Fruit fly (Drosophila melanogaster) whole organism, embryonic: ENCODE measurements around the gene kirre.
A peak's percentile ranks its signal among the peaks of the same experiment; 100 is the strongest.

Experiments used
- Antp ChIP-seq: fragments of 200-800 bp; sonication (Bioruptor generic); optimal IDR thresholded peaks from 3 replicates; lab custom pipeline; 2016; ENCODE audit warnings: missing biosample characterization, missing genetic modification characterization
- B-H1 ChIP-seq: fragments of 200-800 bp; sonication (Bioruptor generic); IDR thresholded peaks from 3 replicates; pipeline ENCODE4 v1.3.6; 2022; ENCODE audit warnings: missing biosample characterization, missing genetic modification characterization
- Bdp1 ChIP-seq: fragments of 200-800 bp; sonication (Bioruptor generic); optimal IDR thresholded peaks from 3 replicates; lab custom pipeline; 2016; ENCODE audit warnings: missing biosample characterization, missing genetic modification characterization
- CG10979 ChIP-seq: fragments of 200-800 bp; sonication (Bioruptor generic); optimal IDR thresholded peaks from 2 replicates; lab custom pipeline; 2018; ENCODE audit warnings: missing biosample characterization, mild to moderate bottlenecking, missing genetic modification characterization, moderate library complexity
- CG12769 ChIP-seq: fragments of 200-800 bp; sonication (Bioruptor generic); optimal IDR thresholded peaks from 2 replicates; lab custom pipeline; 2019; ENCODE audit warnings: missing biosample characterization, mild to moderate bottlenecking, missing genetic modification characterization, moderate library complexity
- CG12942 ChIP-seq: fragments of 200-800 bp; sonication (Bioruptor generic); optimal IDR thresholded peaks from 3 replicates; lab custom pipeline; 2016; ENCODE audit warnings: missing biosample characterization, missing genetic modification characterization
- CG13624 ChIP-seq: fragments of 200-800 bp; sonication (Bioruptor generic); optimal IDR thresholded peaks from 2 replicates; lab custom pipeline; 2016; ENCODE audit warnings: missing biosample characterization, missing genetic modification characterization
- CG1602 ChIP-seq: fragments of 200-800 bp; sonication (Bioruptor generic); optimal IDR thresholded peaks from 3 replicates; lab custom pipeline; 2016; ENCODE audit warnings: missing biosample characterization, missing genetic modification characterization
- CG1603 ChIP-seq: fragments of 200-800 bp; sonication (Bioruptor generic); optimal IDR thresholded peaks from 2 replicates; lab custom pipeline; 2019; ENCODE audit warnings: missing biosample characterization, mild to moderate bottlenecking, missing genetic modification characterization, moderate library complexity
- CG16779 ChIP-seq: fragments of 200-800 bp; sonication (Bioruptor generic); IDR thresholded peaks from 2 replicates; pipeline ENCODE4 v1.3.6; 2022; ENCODE audit warnings: missing biosample characterization, missing genetic modification characterization
- CG16863 ChIP-seq: fragments of 200-800 bp; sonication (Bioruptor generic); optimal IDR thresholded peaks from 3 replicates; lab custom pipeline; 2016; ENCODE audit warnings: missing biosample characterization, missing genetic modification characterization
- CG17361 ChIP-seq: fragments of 200-800 bp; sonication (Bioruptor generic); IDR thresholded peaks from 3 replicates; pipeline ENCODE4 v1.3.6; 2022; ENCODE audit warnings: missing biosample characterization, missing genetic modification characterization
- CG30431 ChIP-seq: fragments of 200-800 bp; sonication (Bioruptor generic); optimal IDR thresholded peaks from 2 replicates; lab custom pipeline; 2017; ENCODE audit warnings: missing biosample characterization, missing genetic modification characterization
- CG34422 ChIP-seq: fragments of 200-800 bp; sonication (Bioruptor generic); IDR thresholded peaks from 3 replicates; pipeline ENCODE4 v1.3.6; 2022; ENCODE audit warnings: missing biosample characterization, missing genetic modification characterization
- CG6254 ChIP-seq: fragments of 200-800 bp; sonication (Bioruptor generic); optimal IDR thresholded peaks from 3 replicates; lab custom pipeline; 2017; ENCODE audit warnings: mild to moderate bottlenecking, missing biosample characterization, missing genetic modification reagents, missing genetic modification characterization
- CG7372 ChIP-seq: fragments of 200-800 bp; sonication (Bioruptor generic); IDR thresholded peaks from 2 replicates; pipeline ENCODE4 v1.3.6; 2022; ENCODE audit warnings: missing biosample characterization, missing genetic modification characterization
- CG7745 ChIP-seq: fragments of 200-800 bp; sonication (Bioruptor generic); optimal IDR thresholded peaks from 2 replicates; lab custom pipeline; 2018; ENCODE audit warnings: missing biosample characterization, mild to moderate bottlenecking, missing genetic modification characterization, moderate library complexity
- CG7928 ChIP-seq: fragments of 200-800 bp; sonication (Bioruptor generic); optimal IDR thresholded peaks from 2 replicates; lab custom pipeline; 2017; ENCODE audit warnings: missing biosample characterization, mild to moderate bottlenecking, missing genetic modification characterization
- CG8924 ChIP-seq: fragments of 200-800 bp; optimal IDR thresholded peaks from 3 replicates; lab custom pipeline; 2019; ENCODE audit warnings: missing biosample characterization, mild to moderate bottlenecking, missing genetic modification characterization, moderate library complexity
- GATAe ChIP-seq: fragments of 200-800 bp; sonication (Bioruptor generic); conservative IDR thresholded peaks from 2 replicates; pipeline ENCODE4 v1.3.6; 2022; ENCODE audit warnings: missing biosample characterization, missing genetic modification characterization
- HLH4C ChIP-seq: fragments of 200-800 bp; sonication (Bioruptor generic); IDR thresholded peaks from 3 replicates; pipeline ENCODE4 v1.3.6; 2022; ENCODE audit warnings: missing biosample characterization, missing genetic modification characterization; ENCODE audit not compliant: partially characterized antibody
- HmgZ ChIP-seq: fragments of 200-800 bp; sonication (Bioruptor generic); optimal IDR thresholded peaks from 2 replicates; lab custom pipeline; 2018; ENCODE audit warnings: missing biosample characterization, mild to moderate bottlenecking, missing genetic modification characterization
- Hmr ChIP-seq: fragments of 200-800 bp; sonication (Bioruptor generic); optimal IDR thresholded peaks from 3 replicates; lab custom pipeline; 2017; ENCODE audit warnings: mild to moderate bottlenecking, missing biosample characterization, missing genetic modification reagents, missing genetic modification characterization
- Hr78 ChIP-seq, 2 experiments: fragments of 200-800 bp in 1 of 2; fragments of >200 bp in 1 of 2; sonication (Bioruptor generic) in 1 of 2; optimal IDR thresholded peaks; 2 replicates each; lab custom pipeline; 2017 to 2019; ENCODE audit warnings: missing biosample characterization in 2 of 2, missing genetic modification characterization in 2 of 2, mild to moderate bottlenecking in 1 of 2, moderate library complexity in 1 of 2
- Med ChIP-seq: fragments of 200-800 bp; sonication (Bioruptor generic); peaks from one replicate; lab custom pipeline; 2016; ENCODE audit warnings: missing biosample characterization, missing genetic modification characterization, mild to moderate bottlenecking, inconsistent platforms, moderate library complexity
- NC2α ChIP-seq: fragments of 200-800 bp; sonication (Bioruptor generic); optimal IDR thresholded peaks from 2 replicates; lab custom pipeline; 2016; ENCODE audit warnings: missing biosample characterization, missing genetic modification characterization
- Nf-YB ChIP-seq: fragments of 200-800 bp; sonication (Bioruptor generic); optimal IDR thresholded peaks from 3 replicates; lab custom pipeline; 2019; ENCODE audit warnings: missing biosample characterization, mild to moderate bottlenecking, missing genetic modification characterization, moderate library complexity
- Six4 ChIP-seq: fragments of 200-800 bp; sonication (Bioruptor generic); optimal IDR thresholded peaks from 2 replicates; lab custom pipeline; 2016; ENCODE audit warnings: missing biosample characterization, missing genetic modification characterization
- Spps ChIP-seq: fragments of 200-800 bp; sonication (Bioruptor generic); optimal IDR thresholded peaks from 2 replicates; lab custom pipeline; 2018; ENCODE audit warnings: missing biosample characterization, mild to moderate bottlenecking, missing genetic modification characterization
- TFAM ChIP-seq: fragments of 200-800 bp; sonication (Bioruptor generic); optimal IDR thresholded peaks from 2 replicates; lab custom pipeline; 2017; ENCODE audit warnings: missing biosample characterization, missing genetic modification characterization, inconsistent platforms
- Vsx1 ChIP-seq: fragments of 200-800 bp; sonication (Bioruptor generic); optimal IDR thresholded peaks from 2 replicates; lab custom pipeline; 2017; ENCODE audit warnings: missing biosample characterization, mild to moderate bottlenecking, missing genetic modification characterization, missing genetic modification reagents
- amos ChIP-seq: fragments of 200-800 bp; sonication (Bioruptor generic); IDR thresholded peaks from 2 replicates; pipeline ENCODE4 v1.3.6; 2022; ENCODE audit warnings: missing biosample characterization, missing genetic modification characterization; ENCODE audit not compliant: partially characterized antibody
- ase ChIP-seq: fragments of 200-800 bp; sonication (Bioruptor generic); IDR thresholded peaks from 3 replicates; pipeline ENCODE4 v1.3.6; 2022; ENCODE audit warnings: missing biosample characterization, missing genetic modification characterization
- cato ChIP-seq: fragments of 200-800 bp; sonication (Bioruptor generic); optimal IDR thresholded peaks from 2 replicates; lab custom pipeline; 2016; ENCODE audit warnings: missing biosample characterization, missing genetic modification characterization, borderline replicate concordance
- chinmo ChIP-seq: fragments of 200-800 bp; sonication (Bioruptor generic); IDR thresholded peaks from 4 replicates; pipeline ENCODE4 v1.3.6; 2022; ENCODE audit warnings: missing biosample characterization, missing genetic modification characterization; ENCODE audit not compliant: partially characterized antibody
- dmrt99B ChIP-seq: fragments of 200-800 bp; sonication (Bioruptor generic); optimal IDR thresholded peaks from 2 replicates; lab custom pipeline; 2018; ENCODE audit warnings: missing biosample characterization, mild to moderate bottlenecking, missing genetic modification characterization, moderate library complexity
- ftz-f1 ChIP-seq: fragments of 200-800 bp; sonication (Bioruptor generic); optimal IDR thresholded peaks from 2 replicates; lab custom pipeline; 2016; ENCODE audit warnings: missing biosample characterization, missing genetic modification characterization
- gfzf ChIP-seq: fragments of 200-800 bp; sonication (Bioruptor generic); optimal IDR thresholded peaks from 2 replicates; lab custom pipeline; 2016; ENCODE audit warnings: missing biosample characterization, mild to moderate bottlenecking, missing genetic modification characterization, moderate library complexity
- gsb-n ChIP-seq: fragments of 200-800 bp; sonication (Bioruptor generic); optimal IDR thresholded peaks from 3 replicates; lab custom pipeline; 2018; ENCODE audit warnings: missing biosample characterization, mild to moderate bottlenecking, missing genetic modification characterization
- ind ChIP-seq: fragments of 200-800 bp; sonication (Bioruptor generic); optimal IDR thresholded peaks from 3 replicates; lab custom pipeline; 2016; ENCODE audit warnings: missing biosample characterization, missing genetic modification characterization
- kah ChIP-seq: fragments of 200-800 bp; sonication (Bioruptor generic); optimal IDR thresholded peaks from 2 replicates; lab custom pipeline; 2018; ENCODE audit warnings: missing biosample characterization, mild to moderate bottlenecking, missing genetic modification characterization
- maf-S ChIP-seq: fragments of 200-800 bp; sonication (Bioruptor generic); optimal IDR thresholded peaks from 2 replicates; lab custom pipeline; 2016; ENCODE audit warnings: missing biosample characterization, missing genetic modification characterization
- phol ChIP-seq: fragments of 200-800 bp; sonication (Bioruptor generic); optimal IDR thresholded peaks from 3 replicates; lab custom pipeline; 2018; ENCODE audit warnings: missing biosample characterization, mild to moderate bottlenecking, missing genetic modification characterization, moderate library complexity
- psq ChIP-seq: fragments of 200-800 bp; sonication (Bioruptor generic); optimal IDR thresholded peaks from 2 replicates; lab custom pipeline; 2017; ENCODE audit warnings: missing biosample characterization, missing genetic modification characterization
- repo ChIP-seq: fragments of 200-800 bp; sonication (Bioruptor generic); optimal IDR thresholded peaks from 2 replicates; lab custom pipeline; 2016; ENCODE audit warnings: missing biosample characterization, missing genetic modification characterization
- sim ChIP-seq: fragments of 200-800 bp; sonication (Bioruptor generic); IDR thresholded peaks from 2 replicates; pipeline ENCODE4 v1.3.6; 2022; ENCODE audit warnings: missing biosample characterization, missing genetic modification characterization
- sima ChIP-seq: fragments of 200-800 bp; sonication (Bioruptor generic); optimal IDR thresholded peaks from 2 replicates; lab custom pipeline; 2016; ENCODE audit warnings: missing biosample characterization, missing genetic modification characterization
- sqz ChIP-seq: fragments of 200-800 bp; sonication (Bioruptor generic); optimal IDR thresholded peaks from 3 replicates; lab custom pipeline; 2018; ENCODE audit warnings: missing biosample characterization, mild to moderate bottlenecking, missing genetic modification characterization
- tgo ChIP-seq: fragments of 200-800 bp; sonication (Bioruptor generic); IDR thresholded peaks from 3 replicates; pipeline ENCODE4 v1.3.6; 2022; ENCODE audit warnings: missing biosample characterization, missing genetic modification characterization
- tio ChIP-seq: fragments of 200-800 bp; sonication (Bioruptor generic); optimal IDR thresholded peaks from 2 replicates; lab custom pipeline; 2017; ENCODE audit warnings: missing biosample characterization, missing genetic modification characterization, inconsistent platforms
- trh ChIP-seq: fragments of 200-800 bp; sonication (Bioruptor generic); optimal IDR thresholded peaks from 2 replicates; lab custom pipeline; 2016; ENCODE audit warnings: missing biosample characterization, missing genetic modification characterization

The kirre gene

DNA sequence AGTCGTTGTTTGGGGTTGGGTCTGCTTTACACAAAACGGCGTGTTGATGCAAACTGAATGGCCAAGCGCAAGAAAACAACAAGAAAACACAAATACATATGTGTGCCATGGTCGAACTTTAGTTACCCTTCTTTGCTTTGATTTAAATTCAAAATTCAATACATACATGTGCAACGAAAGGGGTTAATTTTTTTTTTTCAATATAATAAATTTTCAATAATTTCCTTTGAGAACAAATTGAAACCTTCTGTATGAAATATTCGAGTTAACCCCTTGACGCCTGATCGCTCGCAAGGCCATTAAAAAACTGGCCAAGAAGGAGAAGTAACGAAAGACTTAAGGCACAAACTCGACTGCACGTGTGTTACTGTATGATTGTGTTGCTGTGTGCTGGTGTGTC, 278.5 kb downstream of the kirre start (continued):
- TF ChIP-seq CG1602 (GFP tag; lab: Kevin White, UChicago) (peak; percentile 41), trh (GFP tag; lab: Kevin White, UChicago) (no peak), kah (GFP tag; lab: Kevin White, UChicago) (peak; percentile 15), Six4 (peak; percentile 24), Spps (tag; lab: Kevin White, UChicago) (peak; percentile 35), CG12942 (GFP tag; lab: Kevin White, UChicago) (peak; percentile 33), CG1603 (tag; lab: Kevin White, UChicago) (no peak), amos (no peak), repo (no peak), TFAM (GFP tag; lab: Kevin White, UChicago) (no peak), gsb-n (tag; lab: Kevin White, UChicago) (peak; percentile 76), Hmr (GFP tag; lab: Kevin White, UChicago) (peak; percentile 3), CG17361 (GFP tag; lab: Robert Waterston, UW) (peak; percentile 73), ind (GFP tag; lab: Kevin White, UChicago) (peak; percentile 48), CG16863 (GFP tag; lab: Kevin White, UChicago) (no peak), maf-S (GFP tag; lab: Kevin White, UChicago) (no peak), CG7372 (GFP tag; lab: Robert Waterston, UW) (no peak), cato (GFP tag; lab: Kevin White, UChicago) (no peak), CG10979 (tag; lab: Kevin White, UChicago) (peak; percentile 78), HLH4C (no peak), CG13624 (no peak), ftz-f1 (no peak), HmgZ (no peak), ase (GFP tag; lab: Robert Waterston, UW) (peak; percentile 53; the same call in 1 of the 3 replicates), GATAe (GFP tag; lab: Robert Waterston, UW) (no peak), B-H1 (GFP tag; lab: Robert Waterston, UW) (peak; percentile 36; the same call in 2 of the 3 replicates), CG30431 (GFP tag; lab: Kevin White, UChicago) (peak; percentile 34), tgo (GFP tag; lab: Robert Waterston, UW) (peak; percentile 70), CG6254 (GFP tag; lab: Kevin White, UChicago) (peak; percentile 37), Antp (GFP tag; lab: Kevin White, UChicago) (no peak), Vsx1 (no peak), Bdp1 (GFP tag; lab: Kevin White, UChicago) (no peak), sqz (peak; percentile 52), CG7745 (no peak), tio (GFP tag; lab: Kevin White, UChicago) (no peak), CG16779 (no peak), CG8924 (tag; lab: Kevin White, UChicago) (peak; percentile 63), Hr78 (GFP tag; optimal IDR thresholded peaks at IDR 0.05; lab: Kevin White, UChicago) (no peak), CG34422 (peak; percentile 72), dmrt99B (tag; lab: Kevin White, UChicago) (peak; percentile 80), NC2α (GFP tag; lab: Kevin White, UChicago) (no peak), gfzf (no peak), chinmo (GFP tag; lab: Robert Waterston, UW) (no peak), Med (GFP tag; lab: Kevin White, UChicago) (peak; percentile 70), sima (GFP tag; lab: Kevin White, UChicago) (no peak), phol (tag; lab: Kevin White, UChicago) (peak; percentile 73), Nf-YB (peak; percentile 15), psq (GFP tag; lab: Kevin White, UChicago) (no peak), CG12769 (no peak), CG7928 (GFP tag; lab: Kevin White, UChicago) (no peak), sim (GFP tag; lab: Robert Waterston, UW) (no peak)
